Fruit fly (Drosophila melanogaster) whole organism: ENCODE data around the gene CG10311.

Experiments used
- CG8478 ChIP-seq: fragments of >200 bp; optimal IDR thresholded peaks from 2 replicates; lab custom pipeline; 2018; ENCODE audit warnings: inconsistent platforms
- Dll ChIP-seq: fragments of >200 bp; optimal IDR thresholded peaks from 2 replicates; lab custom pipeline; 2017
- EcR ChIP-seq, 2 experiments: fragments of >200 bp; optimal IDR thresholded peaks; 2 replicates each; lab custom pipeline; 2017; ENCODE audit warnings: missing biosample characterization in 2 of 2, missing genetic modification characterization in 2 of 2, missing genetic modification reagents in 2 of 2
- pan ChIP-seq: fragments of >200 bp; optimal IDR thresholded peaks from 2 replicates; lab custom pipeline; 2017
- psq ChIP-seq: fragments of >200 bp; optimal IDR thresholded peaks from 2 replicates; lab custom pipeline; 2017
- usp ChIP-seq: fragments of >200 bp; optimal IDR thresholded peaks from 2 replicates; lab custom pipeline; 2017; ENCODE audit warnings: missing biosample characterization, missing genetic modification characterization, mixed read lengths

CG10311 gene

dm6 chr3R:16360008-16360407, 3.2 kb upstream of the CG10311 start, which contains the start of gene CG42446:
TSS of gene CG42446 (minus strand) at chr3R:16360108.
- TF ChIP-seq CG8478 (lab: Kevin White, UChicago): no peak
- TF ChIP-seq EcR (GFP tag; optimal IDR thresholded peaks at IDR 0.05; lab: Kevin White, UChicago): no peak

dm6 chr3R:16359098-16359497, 2.3 kb upstream of the CG10311 start, which contains the start of gene CG17931:
TSS of gene CG17931 (minus strand) at chr3R:16359466.
- TF ChIP-seq EcR (GFP tag; optimal IDR thresholded peaks at IDR 0.05; lab: Kevin White, UChicago): no peak
- no peak for TF ChIP-seq usp
- TF ChIP-seq psq (lab: Kevin White, UChicago): no peak
- no peak for TF ChIP-seq CG8478 (lab: Kevin White, UChicago)
- no peak for TF ChIP-seq pan (lab: Kevin White, UChicago)
- no peak for TF ChIP-seq Dll (lab: Kevin White, UChicago)

dm6 chr3R:16356215-16356862, 476 bp downstream of the CG10311 start:
- TF ChIP-seq psq (lab: Kevin White, UChicago) (no peak), CG8478 (lab: Kevin White, UChicago) (no peak)

dm6 chr3R:16355393-16355943, 1.3 kb downstream of the CG10311 start:
- TF ChIP-seq CG8478 (lab: Kevin White, UChicago): no peak
- no peak for TF ChIP-seq usp
- TF ChIP-seq pan (lab: Kevin White, UChicago): no peak
- no peak for TF ChIP-seq EcR (GFP tag; optimal IDR thresholded peaks at IDR 0.05; lab: Kevin White, UChicago)
- no peak for TF ChIP-seq Dll (lab: Kevin White, UChicago)
- no peak for TF ChIP-seq psq (lab: Kevin White, UChicago)

- TF ChIP-seq usp (no peak), Dll (lab: Kevin White, UChicago) (no peak), CG8478 (lab: Kevin White, UChicago) (no peak), EcR (GFP tag; optimal IDR thresholded peaks at IDR 0.05; lab: Kevin White, UChicago) (no peak), psq (lab: Kevin White, UChicago) (no peak), pan (lab: Kevin White, UChicago) (no peak)
These were observed 3.1 kb downstream of the CG10311 start for dm6 chr3R:16353671-16354070.

- TF ChIP-seq usp: no peak
- TF ChIP-seq Dll (lab: Kevin White, UChicago): no peak
- no peak for TF ChIP-seq pan (lab: Kevin White, UChicago)
- no peak for TF ChIP-seq EcR (GFP tag; optimal IDR thresholded peaks at IDR 0.05; lab: Kevin White, UChicago)
- no peak for TF ChIP-seq psq (lab: Kevin White, UChicago)
- no peak for TF ChIP-seq CG8478 (lab: Kevin White, UChicago)
These were observed 3.6 kb downstream of the CG10311 start for dm6 chr3R:16353195-16353594.

- TF ChIP-seq Dll (lab: Kevin White, UChicago): no peak
- TF ChIP-seq CG8478 (lab: Kevin White, UChicago): no peak
- no peak for TF ChIP-seq usp
- TF ChIP-seq EcR (GFP tag; optimal IDR thresholded peaks at IDR 0.05; lab: Kevin White, UChicago): no peak
- TF ChIP-seq pan (lab: Kevin White, UChicago): no peak
- TF ChIP-seq psq (lab: Kevin White, UChicago): no peak
These were observed 4.8 kb downstream of the CG10311 start for dm6 chr3R:16352039-16352438.

dm6 chr3R:16351044-16351443, 5.8 kb downstream of the CG10311 start:
- TF ChIP-seq CG8478 (lab: Kevin White, UChicago) (no peak), usp (no peak), Dll (lab: Kevin White, UChicago) (no peak), pan (lab: Kevin White, UChicago) (no peak), EcR (GFP tag; optimal IDR thresholded peaks at IDR 0.05; lab: Kevin White, UChicago) (no peak)

- no peak for TF ChIP-seq pan (lab: Kevin White, UChicago)
- no peak for TF ChIP-seq psq (lab: Kevin White, UChicago)
- no peak for TF ChIP-seq Dll (lab: Kevin White, UChicago)
- TF ChIP-seq CG8478 (lab: Kevin White, UChicago): no peak
- TF ChIP-seq EcR (GFP tag; optimal IDR thresholded peaks at IDR 0.05; lab: Kevin White, UChicago): no peak
- no peak for TF ChIP-seq usp
These were observed 6.4 kb downstream of the CG10311 start for dm6 chr3R:16350400-16350799.

- TF ChIP-seq EcR (GFP tag; optimal IDR thresholded peaks at IDR 0.05; lab: Kevin White, UChicago) (no peak), psq (lab: Kevin White, UChicago) (no peak), pan (lab: Kevin White, UChicago) (no peak), CG8478 (lab: Kevin White, UChicago) (no peak), usp (no peak), Dll (lab: Kevin White, UChicago) (no peak)
These were observed 7.6 kb downstream of the CG10311 start, which contains the start of the genes CG14879 and Manf for dm6 chr3R:16349111-16349655. TSS of gene CG14879 (minus strand) at chr3R:16349226. TSS of gene Manf (plus strand) at chr3R:16349404.

dm6 chr3R:16348289-16348688, 8.5 kb downstream of the CG10311 start:
- no peak for TF ChIP-seq Dll (lab: Kevin White, UChicago)
- TF ChIP-seq psq (lab: Kevin White, UChicago): no peak
- no peak for TF ChIP-seq CG8478 (lab: Kevin White, UChicago)
- TF ChIP-seq EcR (GFP tag; optimal IDR thresholded peaks at IDR 0.05; lab: Kevin White, UChicago): no peak
- no peak for TF ChIP-seq usp
- TF ChIP-seq pan (lab: Kevin White, UChicago): no peak
